Fruit fly (Drosophila melanogaster): Measurements from ENCODE around the gene mrt.

Gene mrt

dm6 chr3R:27238438-27239301 is 43.8 kb downstream of the mrt start, which contains the start of the genes CG31064 and PolA2 (continued):
- TF ChIP-seq Hand (GFP tag; optimal IDR thresholded peaks at IDR 0.05) = no peak
- TF ChIP-seq CG2202 (tag; optimal IDR thresholded peaks at IDR 0.05) = no peak
- TF ChIP-seq cg (GFP tag; optimal IDR thresholded peaks at IDR 0.05) = no peak
- no peak for TF ChIP-seq Meics (GFP tag; optimal IDR thresholded peaks at IDR 0.05)
- TF ChIP-seq Jarid2 (GFP tag; optimal IDR thresholded peaks at IDR 0.05) = no peak
- TF ChIP-seq CkIIα-i1 (GFP tag; IDR thresholded peaks at IDR 0.05) = no peak
- TF ChIP-seq CG16813 (GFP tag; IDR thresholded peaks at IDR 0.05; ENCODE audit: partially characterized antibody) = peak; percentile 66
- TF ChIP-seq vfl (GFP tag; optimal IDR thresholded peaks at IDR 0.05) = peak; percentile 13
- TF ChIP-seq zen (tag; optimal IDR thresholded peaks at IDR 0.05) = peak; percentile 28
- no peak for TF ChIP-seq cato (GFP tag; optimal IDR thresholded peaks at IDR 0.05; ENCODE audit: borderline replicate concordance)
- no peak for TF ChIP-seq her (GFP tag; optimal IDR thresholded peaks at IDR 0.05)
- no peak for TF ChIP-seq Ravus (GFP tag; IDR thresholded peaks at IDR 0.05)
- no peak for TF ChIP-seq lola (GFP tag; optimal IDR thresholded peaks at IDR 0.05)
- peak; percentile 89 for TF ChIP-seq CG34224 (GFP tag; IDR thresholded peaks at IDR 0.05; ENCODE audit: partially characterized antibody)
- no peak for TF ChIP-seq ind (GFP tag; optimal IDR thresholded peaks at IDR 0.05)
- no peak for TF ChIP-seq TFAM (GFP tag; optimal IDR thresholded peaks at IDR 0.05)
- TF ChIP-seq CG13424 (tag; optimal IDR thresholded peaks at IDR 0.05) = peak; percentile 6
- TF ChIP-seq CG32772 (GFP tag; IDR thresholded peaks at IDR 0.05) = no peak
- TF ChIP-seq CG16779 (GFP tag; IDR thresholded peaks at IDR 0.05) = no peak
- TF ChIP-seq prd (optimal IDR thresholded peaks at IDR 0.05) = no peak
- TF ChIP-seq prd (GFP tag; IDR thresholded peaks at IDR 0.05) = no peak
- peak; percentile 74 for TF ChIP-seq Scr (GFP tag; IDR thresholded peaks at IDR 0.05; ENCODE audit: partially characterized antibody)
- TF ChIP-seq fd96Cb (tag; optimal IDR thresholded peaks at IDR 0.05) = no peak
- no peak for TF ChIP-seq Hmx (GFP tag; optimal IDR thresholded peaks at IDR 0.05)
- TF ChIP-seq CG4707 (GFP tag; optimal IDR thresholded peaks at IDR 0.05) = peak; percentile 10
- TF ChIP-seq CG34422 (GFP tag; IDR thresholded peaks at IDR 0.05) = peak; percentile 69; the same call in 2 of the 3 replicates
- no peak for TF ChIP-seq tx (GFP tag; optimal IDR thresholded peaks at IDR 0.05)
- TF ChIP-seq NK7.1 (GFP tag; optimal IDR thresholded peaks at IDR 0.05) = no peak
- TF ChIP-seq CG8765 (GFP tag; IDR thresholded peaks at IDR 0.05) = no peak
- TF ChIP-seq unc-4 (GFP tag; IDR thresholded peaks at IDR 0.05; ENCODE audit: partially characterized antibody) = peak; percentile 72
- no peak for TF ChIP-seq CG9609 (GFP tag; optimal IDR thresholded peaks at IDR 0.05)
- no peak for TF ChIP-seq CG3281 (GFP tag; optimal IDR thresholded peaks at IDR 0.05)
- no peak for TF ChIP-seq CG31224 (GFP tag; IDR thresholded peaks at IDR 0.05)
- no peak for TF ChIP-seq HHEX (GFP tag; optimal IDR thresholded peaks at IDR 0.05)
- no peak for TF ChIP-seq cad (GFP tag; optimal IDR thresholded peaks at IDR 0.05)
- TF ChIP-seq CG5953 (GFP tag; IDR thresholded peaks at IDR 0.05) = no peak
- TF ChIP-seq CG13123 (GFP tag; optimal IDR thresholded peaks at IDR 0.05) = no peak
- no peak for TF ChIP-seq CG8359 (GFP tag; optimal IDR thresholded peaks at IDR 0.05; ENCODE audit: borderline replicate concordance)
- TF ChIP-seq CG8281 (tag; optimal IDR thresholded peaks at IDR 0.05) = peak; percentile 94
- TF ChIP-seq CG1233 (GFP tag; optimal IDR thresholded peaks at IDR 0.05) = no peak
- TF ChIP-seq CG6765 (GFP tag; optimal IDR thresholded peaks at IDR 0.05) = no peak
- no peak for TF ChIP-seq gsb-n (tag; optimal IDR thresholded peaks at IDR 0.05)
- TF ChIP-seq CG16815 (GFP tag; optimal IDR thresholded peaks at IDR 0.05) = no peak
- no peak for TF ChIP-seq bcd (GFP tag; optimal IDR thresholded peaks at IDR 0.05)
- TF ChIP-seq CG17359 (tag; optimal IDR thresholded peaks at IDR 0.05) = no peak
- peak; percentile 85 for TF ChIP-seq CG6791 (GFP tag; IDR thresholded peaks at IDR 0.05; ENCODE audit: partially characterized antibody)
- TF ChIP-seq slbo (GFP tag; IDR thresholded peaks at IDR 0.05) = peak; percentile 23; the same call in 1 of the 2 replicates
- TF ChIP-seq D19B (GFP tag; optimal IDR thresholded peaks at IDR 0.05) = no peak
- peak; percentile 71 for TF ChIP-seq HmgZ (tag; optimal IDR thresholded peaks at IDR 0.05)
